Fruit fly (Drosophila melanogaster) Kc167 (cell line): ENCODE measurements around the gene sbr.

ENCODE experiments used
- Myc ChIP-seq: fragments of >200 bp; optimal IDR thresholded peaks from 2 replicates; lab custom pipeline; 2017; ENCODE audit warnings: missing external identifiers
- Sin3A ChIP-seq: fragments of >200 bp; optimal IDR thresholded peaks from 2 replicates; lab custom pipeline; 2018; ENCODE audit warnings: missing external identifiers
- h ChIP-seq: fragments of >200 bp; optimal IDR thresholded peaks from 3 replicates; lab custom pipeline; 2018; ENCODE audit warnings: missing external identifiers
- insv ChIP-seq: fragments of >200 bp; optimal IDR thresholded peaks from 3 replicates; lab custom pipeline; 2018; ENCODE audit warnings: missing external identifiers
- psq ChIP-seq: fragments of >200 bp; optimal IDR thresholded peaks from 2 replicates; lab custom pipeline; 2017; ENCODE audit warnings: missing external identifiers
- ttk ChIP-seq: sonication (Bioruptor generic); optimal IDR thresholded peaks from 2 replicates; lab custom pipeline; 2017; ENCODE audit warnings: missing external identifiers

- no peak for TF ChIP-seq Myc (lab: Kevin White, UChicago)
- no peak for TF ChIP-seq psq
- TF ChIP-seq h = no peak
- TF ChIP-seq insv (lab: Kevin White, UChicago) = no peak
- TF ChIP-seq ttk (lab: Kevin White, UChicago) = no peak
- no peak for TF ChIP-seq Sin3A (lab: Kevin White, UChicago)
Observed at dm6 chrX:10882786-10883185, 35.9 kb upstream of the sbr start.
